Fruit fly (Drosophila melanogaster) S2 (cell line): ENCODE data around the gene CG13239.

Source experiments
- CG8478 ChIP-seq: fragments of >200 bp; optimal IDR thresholded peaks from 2 replicates; lab custom pipeline; 2018
- CTCF ChIP-seq, 2 experiments: fragments of >200 bp; optimal IDR thresholded peaks; 2 replicates each; lab custom pipeline; 2018

The CG13239 gene

DNA sequence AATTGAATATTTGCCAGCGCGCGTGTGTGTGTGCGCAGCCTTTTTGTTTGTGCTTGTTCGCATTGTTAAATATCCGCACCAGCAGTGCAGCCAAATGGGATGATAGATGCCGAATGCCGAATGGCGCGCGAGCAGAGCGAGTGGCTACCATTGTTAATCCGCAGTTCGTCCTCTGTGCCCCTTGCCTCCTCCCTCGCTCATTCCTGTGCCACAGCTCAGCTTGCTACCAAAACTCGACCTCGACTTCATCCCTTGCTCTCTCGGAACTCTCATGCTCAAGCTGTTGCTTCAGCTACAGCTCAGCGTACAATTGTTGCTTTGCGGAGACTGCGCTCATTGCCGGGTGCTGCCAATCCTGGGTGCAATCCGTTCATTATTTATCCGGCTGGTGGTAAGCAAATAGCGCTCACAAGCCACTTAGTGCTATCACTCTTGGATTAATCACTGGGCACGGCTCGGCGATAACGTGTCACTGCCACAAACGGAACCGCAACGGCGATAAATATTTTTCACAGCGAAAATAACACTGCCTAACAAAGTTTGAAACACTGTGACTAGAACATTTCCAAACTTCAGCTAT, 48.8 kb downstream of the CG13239 start:
- TF ChIP-seq CG8478 (no peak), CTCF (optimal IDR thresholded peaks at IDR 0.05; lab: Kevin White, UChicago) (no peak)

DNA sequence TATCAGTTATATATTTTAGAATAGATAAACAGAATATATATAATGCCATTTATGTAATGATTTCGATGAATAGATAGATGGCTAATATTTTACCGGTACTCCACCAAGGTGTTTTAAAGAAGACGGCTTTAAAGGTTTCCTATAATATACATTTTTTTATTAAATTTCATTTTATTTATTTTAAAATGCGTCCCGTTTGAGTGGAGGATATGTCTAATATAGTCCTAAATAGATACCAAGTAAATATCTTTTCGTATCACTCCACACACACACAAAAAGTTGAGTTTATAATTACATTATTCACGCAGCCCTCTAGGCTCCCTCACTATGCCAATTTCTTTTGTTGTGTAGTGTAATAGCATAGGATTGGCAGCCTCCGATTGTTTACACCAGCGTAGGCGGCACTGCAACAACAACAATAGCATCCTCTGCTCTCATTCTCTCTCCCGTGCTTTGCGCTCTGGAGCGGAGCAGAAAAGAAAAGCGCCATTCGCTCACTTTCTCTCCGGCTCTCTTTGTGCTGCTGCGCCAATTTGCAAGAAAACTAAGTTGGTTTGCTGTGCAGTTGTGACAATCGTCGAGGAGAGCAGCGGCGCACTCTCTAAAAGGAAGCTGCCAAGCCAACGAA, 49.4 kb downstream of the CG13239 start, which contains the start of gene CG12768:
TSS of gene CG12768 (plus strand) at position 578 of the 628 bp plus-strand sequence.
- no peak for TF ChIP-seq CG8478
- no peak for TF ChIP-seq CTCF (optimal IDR thresholded peaks at IDR 0.05; lab: Kevin White, UChicago)
